Fruit fly (Drosophila melanogaster): ENCODE measurements around the gene CG12693.

CG12693 gene

DNA sequence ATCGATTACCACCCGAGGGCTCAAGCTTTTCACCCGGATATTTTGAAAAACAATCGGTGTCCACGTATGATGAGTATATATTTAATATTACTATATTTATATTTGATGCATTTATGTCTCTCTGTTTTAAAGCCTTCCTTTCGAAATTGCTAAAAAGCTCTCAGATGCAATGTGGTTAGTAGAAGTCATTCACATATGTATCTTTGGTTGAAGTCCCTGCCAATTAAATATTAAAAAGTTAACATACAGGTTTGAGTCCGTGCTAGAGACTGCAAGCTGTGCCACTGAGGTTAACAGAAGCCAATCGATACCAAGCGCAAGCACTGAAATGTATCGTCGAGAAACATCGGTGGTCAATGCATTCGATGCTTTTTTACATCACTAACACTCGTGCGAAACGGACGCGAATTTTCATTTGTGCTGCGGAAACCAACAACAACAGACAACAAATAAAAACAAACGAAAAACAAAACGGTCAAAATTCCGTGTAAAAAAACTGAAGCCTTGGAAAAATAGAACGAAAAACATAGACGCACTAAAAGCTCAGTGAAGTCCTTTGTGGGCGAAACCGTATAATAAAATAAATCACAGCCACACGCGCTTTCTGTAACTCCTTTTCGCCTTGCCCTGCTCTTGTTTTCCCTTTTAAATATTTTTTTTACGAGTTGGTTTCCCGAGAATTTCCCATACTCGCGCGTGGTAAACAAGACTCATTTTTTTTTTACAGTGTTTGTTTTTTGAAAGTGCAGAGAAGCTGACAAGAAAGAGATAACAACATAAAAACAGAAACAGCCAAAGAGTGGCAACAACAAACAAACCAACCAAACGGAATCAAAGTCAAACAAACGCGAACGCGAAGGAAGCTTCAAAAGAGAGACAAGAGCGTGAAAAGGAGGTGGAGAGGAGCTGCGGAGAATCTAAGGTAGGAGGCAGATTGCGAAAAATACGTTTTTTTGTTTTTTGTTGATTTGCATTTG lies 6.7 kb downstream of the CG12693 start, which contains the start of gene norpA (continued):
- no peak for TF ChIP-seq nmo (GFP tag; optimal IDR thresholded peaks at IDR 0.05)
- no peak for TF ChIP-seq CG7745 (tag; optimal IDR thresholded peaks at IDR 0.05)
- TF ChIP-seq twi (tag; optimal IDR thresholded peaks at IDR 0.05): no peak
- TF ChIP-seq NFAT (GFP tag; IDR thresholded peaks at IDR 0.05): peak; percentile 62; the same call in 1 of the 2 replicates
- no peak for TF ChIP-seq cwo (GFP tag; optimal IDR thresholded peaks at IDR 0.05)
- TF ChIP-seq Mrtf (GFP tag; IDR thresholded peaks at IDR 0.05): no peak
- no peak for TF ChIP-seq z (GFP tag; IDR thresholded peaks at IDR 0.05)
- TF ChIP-seq nerfin-2 (GFP tag; IDR thresholded peaks at IDR 0.05; ENCODE audit: partially characterized antibody): peak; percentile 81
- peak; percentile 78 for TF ChIP-seq CG17186 (GFP tag; optimal IDR thresholded peaks at IDR 0.05)
- TF ChIP-seq CG4617 (GFP tag; optimal IDR thresholded peaks at IDR 0.05; ENCODE audit: borderline replicate concordance): no peak
- peak; percentile 22 for TF ChIP-seq gcm2 (GFP tag; optimal IDR thresholded peaks at IDR 0.05)
- no peak for TF ChIP-seq insv (GFP tag; optimal IDR thresholded peaks at IDR 0.05)
- no peak for TF ChIP-seq Stat92E (GFP tag; optimal IDR thresholded peaks at IDR 0.05)
- no peak for TF ChIP-seq sisA (GFP tag; IDR thresholded peaks at IDR 0.05)
- no peak for TF ChIP-seq CrebB (tag; optimal IDR thresholded peaks at IDR 0.05)
- TF ChIP-seq CG12236 (GFP tag; optimal IDR thresholded peaks at IDR 0.05): no peak
- TF ChIP-seq Atf-2 (GFP tag; optimal IDR thresholded peaks at IDR 0.05): no peak
- no peak for TF ChIP-seq klu (GFP tag; IDR thresholded peaks at IDR 0.05)
- no peak for TF ChIP-seq yki (optimal IDR thresholded peaks at IDR 0.05)
- no peak for TF ChIP-seq CG7372 (GFP tag; IDR thresholded peaks at IDR 0.05)
- no peak for TF ChIP-seq CG3726 (GFP tag; IDR thresholded peaks at IDR 0.05)
- no peak for TF ChIP-seq disco-r (GFP tag; optimal IDR thresholded peaks at IDR 0.05)
- no peak for TF ChIP-seq CG14441 (GFP tag; IDR thresholded peaks at IDR 0.05)
- TF ChIP-seq Oaz (GFP tag; IDR thresholded peaks at IDR 0.05): no peak
- TF ChIP-seq dysf (GFP tag; IDR thresholded peaks at IDR 0.05): no peak
- TF ChIP-seq kah (GFP tag; optimal IDR thresholded peaks at IDR 0.05): no peak
- TF ChIP-seq E2f2 (GFP tag; IDR thresholded peaks at IDR 0.05): peak; percentile 73
- no peak for TF ChIP-seq CG30020 (tag; optimal IDR thresholded peaks at IDR 0.05)
- TF ChIP-seq Mad (GFP tag; optimal IDR thresholded peaks at IDR 0.05): peak; percentile 16
- no peak for TF ChIP-seq sug (tag; optimal IDR thresholded peaks at IDR 0.05)
- TF ChIP-seq CG12071 (GFP tag; optimal IDR thresholded peaks at IDR 0.05): no peak
- TF ChIP-seq CG8089 (GFP tag; optimal IDR thresholded peaks at IDR 0.05): no peak
- no peak for TF ChIP-seq CG4820 (GFP tag; optimal IDR thresholded peaks at IDR 0.05)
- no peak for TF ChIP-seq Spps (tag; optimal IDR thresholded peaks at IDR 0.05)
- no peak for TF ChIP-seq HmgD (GFP tag; optimal IDR thresholded peaks at IDR 0.05)
- 0 out of 2 replicates have a peak, but pooled peaks have one; percentile 7 for TF ChIP-seq lmd (GFP tag; IDR thresholded peaks at IDR 0.05)
- TF ChIP-seq wdn (GFP tag; IDR thresholded peaks at IDR 0.05): no peak
- peak; percentile 12 for TF ChIP-seq CG9797 (GFP tag; optimal IDR thresholded peaks at IDR 0.05)
- TF ChIP-seq CG18262 (tag; optimal IDR thresholded peaks at IDR 0.05): peak; percentile 5
- no peak for TF ChIP-seq H15 (GFP tag; IDR thresholded peaks at IDR 0.05)
- TF ChIP-seq Awh (GFP tag; IDR thresholded peaks at IDR 0.05): no peak
- TF ChIP-seq pnt (GFP tag; optimal IDR thresholded peaks at IDR 0.05): no peak
- no peak for TF ChIP-seq CG18011 (GFP tag; optimal IDR thresholded peaks at IDR 0.05)
- no peak for TF ChIP-seq ash1 (GFP tag; optimal IDR thresholded peaks at IDR 0.05)
- no peak for TF ChIP-seq CG17568 (GFP tag; optimal IDR thresholded peaks at IDR 0.05)
- TF ChIP-seq corto (GFP tag; optimal IDR thresholded peaks at IDR 0.05): no peak
- no peak for TF ChIP-seq CG10565 (GFP tag; optimal IDR thresholded peaks at IDR 0.05)
- TF ChIP-seq ind (GFP tag; optimal IDR thresholded peaks at IDR 0.05): peak; percentile 10
- no peak for TF ChIP-seq CG10209 (GFP tag; optimal IDR thresholded peaks at IDR 0.05)
